Worm (Caenorhabditis elegans): ENCODE results near the gene Y17G9A.2.

The Y17G9A.2 gene

ce11 chrIV:4846793-4847192 is 9.3 kb downstream of the Y17G9A.2 start, which contains the start of gene tat-2 (continued):
- no peak for TF ChIP-seq isw-1 (GFP tag; IDR thresholded peaks at IDR 0.05)

ce11 chrIV:4842030-4842429 is 14.1 kb downstream of the Y17G9A.2 start:
- TF ChIP-seq tlp-1 (tag; optimal IDR thresholded peaks at IDR 0.05) (no peak), alr-1 (tag; optimal IDR thresholded peaks at IDR 0.05; ENCODE audit: borderline replicate concordance) (no peak), elt-2 (tag; optimal IDR thresholded peaks at IDR 0.05) (peak; percentile 48), unc-62 (GFP tag; optimal IDR thresholded peaks at IDR 0.05) (no peak), mef-2 (tag; optimal IDR thresholded peaks at IDR 0.05) (no peak)

- TF ChIP-seq swsn-7 (tag; optimal IDR thresholded peaks at IDR 0.05) (no peak), fkh-8 (tag; optimal IDR thresholded peaks at IDR 0.05) (no peak), ztf-4 (tag; optimal IDR thresholded peaks at IDR 0.05) (no peak), mdl-1 (tag; optimal IDR thresholded peaks at IDR 0.05) (no peak), nhr-20 (tag; optimal IDR thresholded peaks at IDR 0.05) (no peak), ceh-88 (GFP tag; IDR thresholded peaks at IDR 0.05) (no peak), zag-1 (tag; optimal IDR thresholded peaks at IDR 0.05) (no peak), fkh-10 (GFP tag; optimal IDR thresholded peaks at IDR 0.05) (no peak), jun-1 (tag; optimal IDR thresholded peaks at IDR 0.05) (no peak), lsy-2 (tag; optimal IDR thresholded peaks at IDR 0.05) (no peak), ets-5 (GFP tag; IDR thresholded peaks at IDR 0.05) (no peak), C16A3.4 (tag; optimal IDR thresholded peaks at IDR 0.05) (no peak), nhr-237 (tag; optimal IDR thresholded peaks at IDR 0.05) (no peak), egl-13 (tag; optimal IDR thresholded peaks at IDR 0.05) (no peak), grh-1 (GFP tag; IDR thresholded peaks at IDR 0.05) (no peak), lin-35 (GFP tag; optimal IDR thresholded peaks at IDR 0.05) (no peak), rnt-1 (tag; optimal IDR thresholded peaks at IDR 0.05) (no peak), mab-9 (GFP tag; IDR thresholded peaks at IDR 0.05) (no peak)
Measured at ce11 chrIV:4829641-4830040, 26.5 kb downstream of the Y17G9A.2 start.

ce11 chrIV:4827219-4827618 is 28.9 kb downstream of the Y17G9A.2 start, which contains the start of gene mpz-4:
Gene mpz-4, minus strand, starts transcription at chrIV:4827319.
- TF ChIP-seq ces-1 (GFP tag; optimal IDR thresholded peaks at IDR 0.05) (no peak), mab-9 (GFP tag; IDR thresholded peaks at IDR 0.05) (no peak), zag-1 (tag; optimal IDR thresholded peaks at IDR 0.05) (no peak)

ce11 chrIV:4821843-4822242 is 34.3 kb downstream of the Y17G9A.2 start:
- no peak for TF ChIP-seq lsy-2 (tag; optimal IDR thresholded peaks at IDR 0.05)
- no peak for TF ChIP-seq sox-4 (tag; optimal IDR thresholded peaks at IDR 0.05)
- no peak for TF ChIP-seq ztf-11 (tag; optimal IDR thresholded peaks at IDR 0.05)
- no peak for TF ChIP-seq tbx-2 (tag; optimal IDR thresholded peaks at IDR 0.05)
- no peak for TF ChIP-seq skn-1 (tag; optimal IDR thresholded peaks at IDR 0.05)
- no peak for TF ChIP-seq nhr-71 (tag; optimal IDR thresholded peaks at IDR 0.05)
- TF ChIP-seq efl-1 (optimal IDR thresholded peaks at IDR 0.05): no peak
- peak in 1 of 2 experiments; percentile 54 for TF ChIP-seq efl-1 (GFP tag; optimal IDR thresholded peaks at IDR 0.05 in 1 of 2)
- no peak for TF ChIP-seq nhr-20 (tag; optimal IDR thresholded peaks at IDR 0.05)

- TF ChIP-seq lin-15B (tag; optimal IDR thresholded peaks at IDR 0.05) (no peak), alr-1 (tag; optimal IDR thresholded peaks at IDR 0.05; ENCODE audit: borderline replicate concordance) (no peak), tlp-1 (tag; optimal IDR thresholded peaks at IDR 0.05) (no peak), xbp-1 (tag; optimal IDR thresholded peaks at IDR 0.05) (no peak), pqm-1 (tag; optimal IDR thresholded peaks at IDR 0.05) (no peak), ets-5 (GFP tag; IDR thresholded peaks at IDR 0.05) (no peak), snpc-4 (tag; optimal IDR thresholded peaks at IDR 0.05) (no peak), nhr-76 (tag; optimal IDR thresholded peaks at IDR 0.05) (no peak), lin-35 (GFP tag; optimal IDR thresholded peaks at IDR 0.05) (peak in 1 of 2 experiments; percentile 11), tbx-2 (tag; optimal IDR thresholded peaks at IDR 0.05) (no peak), egl-13 (tag; optimal IDR thresholded peaks at IDR 0.05) (no peak), elt-2 (tag; optimal IDR thresholded peaks at IDR 0.05) (peak; percentile 35), nhr-71 (tag; optimal IDR thresholded peaks at IDR 0.05) (no peak), hlh-4 (tag; optimal IDR thresholded peaks at IDR 0.05) (no peak), ztf-4 (tag; optimal IDR thresholded peaks at IDR 0.05) (no peak), ceh-90 (tag; optimal IDR thresholded peaks at IDR 0.05) (no peak), hpl-2 (GFP tag; optimal IDR thresholded peaks at IDR 0.05) (no peak), nhr-84 (tag; optimal IDR thresholded peaks at IDR 0.05) (no peak), blmp-1 (tag; optimal IDR thresholded peaks at IDR 0.05) (no peak), efl-1 (optimal IDR thresholded peaks at IDR 0.05) (no peak), efl-1 (GFP tag; optimal IDR thresholded peaks at IDR 0.05 in 1 of 2) (peak in 1 of 2 experiments; percentile 76), lin-13 (GFP tag; optimal IDR thresholded peaks at IDR 0.05) (no peak), pax-3 (tag; optimal IDR thresholded peaks at IDR 0.05) (no peak)
Measured at ce11 chrIV:4821054-4821453, 35.0 kb downstream of the Y17G9A.2 start, which contains the start of gene H06H21.8. Gene H06H21.8, minus strand, starts transcription at chrIV:4821131.

All from whole organism, L1 larva.